Fruit fly (Drosophila melanogaster) whole organism, prepupa: ENCODE results near the gene Z600.

Source experiments
- CG4318 ChIP-seq: fragments of 200-800 bp; sonication (Bioruptor generic); optimal IDR thresholded peaks from 3 replicates; lab custom pipeline; 2017; ENCODE audit warnings: missing biosample characterization, mild to moderate bottlenecking, missing genetic modification characterization
- CG8632 ChIP-seq: fragments of 200-800 bp; sonication (Bioruptor generic); optimal IDR thresholded peaks from 3 replicates; lab custom pipeline; 2016; ENCODE audit warnings: missing biosample characterization, missing genetic modification characterization
- CG9139 ChIP-seq: fragments of 200-800 bp; sonication (Bioruptor generic); optimal IDR thresholded peaks from 3 replicates; lab custom pipeline; 2017; ENCODE audit warnings: missing biosample characterization, mild to moderate bottlenecking, missing genetic modification characterization
- Gug ChIP-seq: fragments of 200-800 bp; sonication (Bioruptor generic); IDR thresholded peaks from 2 replicates; pipeline ENCODE4 v1.3.6; 2022; ENCODE audit warnings: missing biosample characterization, missing genetic modification characterization
- Lpt ChIP-seq: fragments of 200-800 bp; sonication (Bioruptor generic); optimal IDR thresholded peaks from 3 replicates; lab custom pipeline; 2016; ENCODE audit warnings: missing biosample characterization, missing genetic modification characterization
- OdsH ChIP-seq: fragments of 200-800 bp; sonication (Bioruptor generic); optimal IDR thresholded peaks from 3 replicates; lab custom pipeline; 2016; ENCODE audit warnings: missing biosample characterization, missing genetic modification characterization
- Smox ChIP-seq: fragments of 200-800 bp; sonication (Bioruptor generic); optimal IDR thresholded peaks from 3 replicates; lab custom pipeline; 2016; ENCODE audit warnings: missing biosample characterization, missing genetic modification characterization
- Sox102F ChIP-seq: fragments of 200-800 bp; sonication (Bioruptor generic); optimal IDR thresholded peaks from 2 replicates; lab custom pipeline; 2016; ENCODE audit warnings: missing biosample characterization, mild to moderate bottlenecking, missing genetic modification characterization
- acj6 ChIP-seq: fragments of 200-800 bp; sonication (Bioruptor generic); optimal IDR thresholded peaks from 3 replicates; lab custom pipeline; 2016; ENCODE audit warnings: missing biosample characterization, missing genetic modification characterization
- lz ChIP-seq: fragments of 200-800 bp; sonication (Bioruptor generic); optimal IDR thresholded peaks from 3 replicates; lab custom pipeline; 2016; ENCODE audit warnings: missing biosample characterization, missing genetic modification characterization
- ss ChIP-seq, 2 experiments: fragments of 200-800 bp; sonication (Bioruptor generic); optimal IDR thresholded peaks; 2 replicates in 1 of 2; 3 replicates in 1 of 2; lab custom pipeline; 2017 to 2018; ENCODE audit warnings: mild to moderate bottlenecking in 2 of 2, missing biosample characterization in 2 of 2, missing genetic modification characterization in 2 of 2, moderate library complexity in 1 of 2

- TF ChIP-seq Gug (GFP tag; lab: Robert Waterston, UW), result no peak
- no peak for TF ChIP-seq OdsH
- no peak for TF ChIP-seq ss (GFP tag; optimal IDR thresholded peaks at IDR 0.05; lab: Kevin White, UChicago)
- no peak for TF ChIP-seq Smox
- no peak for TF ChIP-seq CG8632 (GFP tag; lab: Kevin White, UChicago)
- no peak for TF ChIP-seq CG9139 (GFP tag; lab: Kevin White, UChicago)
- no peak for TF ChIP-seq CG4318
- TF ChIP-seq acj6 (GFP tag; lab: Kevin White, UChicago), result no peak
- TF ChIP-seq lz (GFP tag; lab: Kevin White, UChicago), result no peak
- no peak for TF ChIP-seq Sox102F
- TF ChIP-seq Lpt, result peak; percentile 38
Measured at dm6 chr3L:15514405-15514804, 5.5 kb downstream of the Z600 start.
